Fruit fly (Drosophila melanogaster) whole organism, embryonic: ENCODE results near the gene fiz.
A peak's percentile ranks its signal among the peaks of the same experiment; 100 is the strongest.

Experiments used
- Ada2b ChIP-seq: fragments of 200-800 bp; sonication (Bioruptor generic); IDR thresholded peaks from 2 replicates; pipeline ENCODE4 v1.3.6; 2022; ENCODE audit warnings: missing biosample characterization, missing genetic modification characterization
- Antp ChIP-seq: fragments of 200-800 bp; sonication (Bioruptor generic); optimal IDR thresholded peaks from 3 replicates; lab custom pipeline; 2016; ENCODE audit warnings: missing biosample characterization, missing genetic modification characterization
- Awh ChIP-seq: fragments of 200-800 bp; sonication (Bioruptor generic); IDR thresholded peaks from 2 replicates; pipeline ENCODE4, ENCODE4 v1.3.6; 2022; ENCODE audit warnings: missing biosample characterization, missing genetic modification characterization
- B-H1 ChIP-seq: fragments of 200-800 bp; sonication (Bioruptor generic); IDR thresholded peaks from 3 replicates; pipeline ENCODE4 v1.3.6; 2022; ENCODE audit warnings: missing biosample characterization, missing genetic modification characterization
- CG10543 ChIP-seq: fragments of 200-800 bp; sonication (Bioruptor generic); optimal IDR thresholded peaks from 3 replicates; lab custom pipeline; 2017; ENCODE audit warnings: missing biosample characterization, mild to moderate bottlenecking, missing genetic modification characterization, moderate library complexity
- CG12219 ChIP-seq: fragments of 200-800 bp; sonication (Bioruptor generic); optimal IDR thresholded peaks from 3 replicates; lab custom pipeline; 2018; ENCODE audit warnings: missing biosample characterization, mild to moderate bottlenecking, missing genetic modification characterization
- CG1233 ChIP-seq: fragments of 200-800 bp; sonication (Bioruptor generic); optimal IDR thresholded peaks from 4 replicates; lab custom pipeline; 2018; ENCODE audit warnings: missing biosample characterization, mild to moderate bottlenecking, missing genetic modification characterization
- CG14441 ChIP-seq: fragments of 200-800 bp; sonication (Bioruptor generic); IDR thresholded peaks from 2 replicates; pipeline ENCODE4 v1.3.6; 2022; ENCODE audit warnings: missing biosample characterization, missing genetic modification characterization
- CG14860 ChIP-seq: fragments of 200-800 bp; sonication (Bioruptor generic); IDR thresholded peaks from 3 replicates; pipeline ENCODE4 v1.3.6; 2022; ENCODE audit warnings: missing biosample characterization, missing genetic modification characterization; ENCODE audit not compliant: partially characterized antibody
- CG15073 ChIP-seq: fragments of 200-800 bp; sonication (Bioruptor generic); optimal IDR thresholded peaks from 2 replicates; lab custom pipeline; 2016; ENCODE audit warnings: missing biosample characterization, missing genetic modification characterization
- CG1832 ChIP-seq: fragments of 200-800 bp; sonication (Bioruptor generic); optimal IDR thresholded peaks from 2 replicates; lab custom pipeline; 2017; ENCODE audit warnings: missing biosample characterization, mild to moderate bottlenecking, missing genetic modification characterization, inconsistent platforms
- CG18476 ChIP-seq: fragments of 200-800 bp; sonication (Bioruptor generic); optimal IDR thresholded peaks from 2 replicates; lab custom pipeline; 2016; ENCODE audit warnings: missing biosample characterization, mild to moderate bottlenecking, missing genetic modification characterization
- CG3838 ChIP-seq: fragments of 200-800 bp; sonication (Bioruptor generic); optimal IDR thresholded peaks from 3 replicates; lab custom pipeline; 2016; ENCODE audit warnings: missing biosample characterization, missing genetic modification characterization
- CG4360 ChIP-seq: fragments of 200-800 bp; sonication (Bioruptor generic); IDR thresholded peaks from 2 replicates; pipeline ENCODE4 v1.3.6; 2022; ENCODE audit warnings: missing biosample characterization, missing genetic modification characterization
- CG7372 ChIP-seq: fragments of 200-800 bp; sonication (Bioruptor generic); IDR thresholded peaks from 2 replicates; pipeline ENCODE4 v1.3.6; 2022; ENCODE audit warnings: missing biosample characterization, missing genetic modification characterization
- CG8765 ChIP-seq: fragments of 200-800 bp; sonication (Bioruptor generic); IDR thresholded peaks from 2 replicates; pipeline ENCODE4 v1.3.6; 2022; ENCODE audit warnings: missing biosample characterization, missing genetic modification characterization
- E2f1 ChIP-seq: fragments of 200-800 bp; sonication (Bioruptor generic); IDR thresholded peaks from 2 replicates; pipeline ENCODE4 v1.3.6; 2022; ENCODE audit warnings: missing biosample characterization, missing genetic modification characterization
- Hand ChIP-seq: fragments of 200-800 bp; sonication (Bioruptor generic); optimal IDR thresholded peaks from 2 replicates; lab custom pipeline; 2017; ENCODE audit warnings: mild to moderate bottlenecking, missing biosample characterization, missing genetic modification reagents, missing genetic modification characterization
- Hmr ChIP-seq: fragments of 200-800 bp; sonication (Bioruptor generic); optimal IDR thresholded peaks from 3 replicates; lab custom pipeline; 2017; ENCODE audit warnings: mild to moderate bottlenecking, missing biosample characterization, missing genetic modification reagents, missing genetic modification characterization
- Hr39 ChIP-seq: fragments of >200 bp; optimal IDR thresholded peaks from 2 replicates; lab custom pipeline; 2017
- Mad ChIP-seq: fragments of 200-800 bp; sonication (Bioruptor generic); optimal IDR thresholded peaks from 2 replicates; lab custom pipeline; 2016; ENCODE audit warnings: missing biosample characterization, missing genetic modification characterization
- NfI ChIP-seq: fragments of 200-800 bp; sonication (Bioruptor generic); optimal IDR thresholded peaks from 3 replicates; lab custom pipeline; 2018; ENCODE audit warnings: missing biosample characterization, mild to moderate bottlenecking, missing genetic modification characterization, moderate library complexity
- Oli ChIP-seq: fragments of 200-800 bp; sonication (Bioruptor generic); optimal IDR thresholded peaks from 2 replicates; lab custom pipeline; 2018; ENCODE audit warnings: missing biosample characterization, mild to moderate bottlenecking, missing genetic modification characterization, moderate library complexity
- Opbp ChIP-seq: fragments of 200-800 bp; sonication (Bioruptor generic); IDR thresholded peaks from 3 replicates; pipeline ENCODE4 v1.3.6; 2022; ENCODE audit warnings: missing biosample characterization, missing genetic modification characterization; ENCODE audit not compliant: partially characterized antibody
- Optix ChIP-seq: fragments of 200-800 bp; sonication (Bioruptor generic); IDR thresholded peaks from 3 replicates; pipeline ENCODE4 v1.3.6; 2022; ENCODE audit warnings: missing biosample characterization, missing genetic modification characterization
- Trl ChIP-seq, 3 experiments: fragments of >200 bp in 2 of 3; fragments of 200-800 bp in 1 of 3; sonication (Bioruptor generic) in 1 of 3; optimal IDR thresholded peaks; 2 replicates in 1 of 3; 3 replicates in 2 of 3; lab custom pipeline; 2016 to 2017; ENCODE audit warnings: missing biosample characterization in 1 of 3, missing genetic modification characterization in 1 of 3
- YL-1 ChIP-seq: fragments of 200-800 bp; sonication (Bioruptor generic); optimal IDR thresholded peaks from 3 replicates; lab custom pipeline; 2017; ENCODE audit warnings: missing biosample characterization, mild to moderate bottlenecking, missing genetic modification characterization
- ara ChIP-seq: fragments of 200-800 bp; sonication (Bioruptor generic); IDR thresholded peaks from 2 replicates; pipeline ENCODE4 v1.3.6; 2022; ENCODE audit warnings: missing biosample characterization, missing genetic modification characterization
- az2 ChIP-seq: fragments of 200-800 bp; sonication (Bioruptor generic); optimal IDR thresholded peaks from 3 replicates; lab custom pipeline; 2016; ENCODE audit warnings: missing biosample characterization, missing genetic modification characterization
- cg ChIP-seq: fragments of 200-800 bp; sonication (Bioruptor generic); optimal IDR thresholded peaks from 3 replicates; lab custom pipeline; 2019; ENCODE audit warnings: missing biosample characterization, mild to moderate bottlenecking, missing genetic modification characterization, moderate library complexity
- disco-r ChIP-seq: fragments of 200-800 bp; sonication (Bioruptor generic); optimal IDR thresholded peaks from 2 replicates; lab custom pipeline; 2016; ENCODE audit warnings: missing biosample characterization, missing genetic modification characterization
- dmrt11E ChIP-seq: fragments of 200-800 bp; sonication (Bioruptor generic); optimal IDR thresholded peaks from 3 replicates; lab custom pipeline; 2018; ENCODE audit warnings: missing biosample characterization, mild to moderate bottlenecking, missing genetic modification characterization, moderate library complexity
- esg ChIP-seq: fragments of 200-800 bp; sonication (Bioruptor generic); conservative IDR thresholded peaks from 2 replicates; pipeline ENCODE4 v1.3.6; 2022; ENCODE audit warnings: missing biosample characterization, missing genetic modification characterization
- fru ChIP-seq: fragments of >200 bp; optimal IDR thresholded peaks from 2 replicates; lab custom pipeline; 2017
- h ChIP-seq: fragments of >200 bp; optimal IDR thresholded peaks from 2 replicates; lab custom pipeline; 2017
- lmd ChIP-seq: fragments of 200-800 bp; sonication (Bioruptor generic); IDR thresholded peaks from 2 replicates; pipeline ENCODE4 v1.3.6; 2022; ENCODE audit warnings: missing biosample characterization, missing genetic modification characterization
- lov ChIP-seq, 2 experiments: fragments of 200-800 bp in 1 of 2; fragments of >200 bp in 1 of 2; sonication (Bioruptor generic) in 1 of 2; IDR thresholded peaks in 1 of 2; optimal IDR thresholded peaks in 1 of 2; 2 replicates in 1 of 2; 3 replicates in 1 of 2; pipeline versions ENCODE4 v1.3.6 to Lab custom; 2017 to 2022; ENCODE audit warnings: missing biosample characterization in 1 of 2, missing genetic modification characterization in 1 of 2
- mld ChIP-seq: fragments of 200-800 bp; sonication (Bioruptor generic); IDR thresholded peaks from 3 replicates; pipeline ENCODE4 v1.3.6; 2022; ENCODE audit warnings: missing biosample characterization, missing genetic modification characterization; ENCODE audit not compliant: partially characterized antibody
- rib ChIP-seq: fragments of 200-800 bp; sonication (Bioruptor generic); IDR thresholded peaks from 2 replicates; pipeline ENCODE4 v1.3.6; 2022; ENCODE audit warnings: missing biosample characterization, missing genetic modification characterization
- sd ChIP-seq: fragments of 200-800 bp; sonication (Bioruptor generic); optimal IDR thresholded peaks from 3 replicates; lab custom pipeline; 2018; ENCODE audit warnings: missing biosample characterization, mild to moderate bottlenecking, missing genetic modification characterization, moderate library complexity
- sens ChIP-seq: fragments of 200-800 bp; sonication (Bioruptor generic); peaks from one replicate; lab custom pipeline; 2016; ENCODE audit warnings: missing biosample characterization, missing genetic modification characterization
- stwl ChIP-seq: fragments of 200-800 bp; sonication (Bioruptor generic); optimal IDR thresholded peaks from 3 replicates; lab custom pipeline; 2018; ENCODE audit warnings: missing biosample characterization, mild to moderate bottlenecking, missing genetic modification characterization, moderate library complexity
- sug ChIP-seq: fragments of 200-800 bp; optimal IDR thresholded peaks from 2 replicates; lab custom pipeline; 2019; ENCODE audit warnings: missing biosample characterization, mild to moderate bottlenecking, missing genetic modification characterization, moderate library complexity
- trh ChIP-seq: fragments of 200-800 bp; sonication (Bioruptor generic); optimal IDR thresholded peaks from 2 replicates; lab custom pipeline; 2016; ENCODE audit warnings: missing biosample characterization, missing genetic modification characterization
- usp ChIP-seq: fragments of >200 bp; optimal IDR thresholded peaks from 2 replicates; lab custom pipeline; 2017; ENCODE audit warnings: missing biosample characterization, missing genetic modification characterization
- vnd ChIP-seq: fragments of 200-800 bp; sonication (Bioruptor generic); IDR thresholded peaks from 3 replicates; pipeline ENCODE4 v1.3.6; 2022; ENCODE audit warnings: missing biosample characterization, missing genetic modification characterization; ENCODE audit not compliant: partially characterized antibody
- wdn ChIP-seq: fragments of 200-800 bp; sonication (Bioruptor generic); IDR thresholded peaks from 2 replicates; pipeline ENCODE4 v1.3.6; 2022; ENCODE audit warnings: missing biosample characterization, missing genetic modification characterization
- zf30C ChIP-seq: fragments of 200-800 bp; sonication (Bioruptor generic); optimal IDR thresholded peaks from 3 replicates; lab custom pipeline; 2018; ENCODE audit warnings: missing biosample characterization, mild to moderate bottlenecking, missing genetic modification characterization

fiz gene

DNA sequence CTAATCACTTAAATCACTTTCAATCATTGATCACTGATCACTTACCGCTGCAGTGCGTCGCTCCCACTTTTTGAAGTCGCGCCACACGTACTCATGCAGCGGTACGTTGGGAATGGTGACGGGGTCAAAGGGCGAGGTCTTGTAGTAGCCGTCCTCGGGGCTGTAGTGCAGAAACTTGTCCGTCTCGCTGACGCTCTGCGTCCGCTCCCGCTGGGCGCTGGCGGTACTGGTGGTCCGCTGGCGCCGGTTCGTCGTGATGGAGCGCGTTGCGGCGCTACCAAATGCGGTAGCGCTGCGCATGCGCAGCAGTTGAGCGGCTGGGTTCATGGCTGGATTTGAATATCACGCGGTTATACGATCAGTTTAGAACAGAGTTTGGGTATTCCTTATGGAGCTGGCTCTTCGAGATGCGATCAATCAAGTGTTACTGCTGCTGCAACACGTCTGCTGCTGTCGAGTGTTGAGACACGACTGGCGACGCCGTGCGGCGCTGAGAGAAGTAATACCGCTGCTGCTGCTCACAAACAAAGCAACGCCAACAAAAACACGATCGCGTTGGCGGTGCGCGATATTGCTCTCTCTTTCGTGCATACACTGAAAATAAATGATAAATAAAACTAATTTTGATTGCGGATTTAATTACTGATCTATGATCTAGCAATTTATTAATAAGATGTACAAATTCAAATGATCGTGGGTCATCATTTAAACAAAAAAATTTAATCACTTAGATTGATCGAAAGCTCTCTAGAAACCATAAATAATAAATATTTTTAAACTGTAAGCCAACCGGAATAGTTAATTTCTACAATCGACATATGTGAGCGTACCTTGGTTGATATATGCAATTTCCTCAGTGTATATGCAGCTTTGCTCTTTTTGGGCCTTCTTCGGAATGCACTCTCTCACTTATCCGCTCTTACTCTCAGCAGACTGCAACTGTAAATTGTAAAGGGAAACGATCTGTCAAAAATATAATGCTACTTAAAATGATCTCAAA is 41.1 kb upstream of the fiz start (continued):
- TF ChIP-seq stwl (tag; lab: Kevin White, UChicago) (peak; percentile 41), YL-1 (GFP tag; lab: Kevin White, UChicago) (peak; percentile 78), CG12219 (GFP tag; lab: Kevin White, UChicago) (peak; percentile 94), NfI (peak; percentile 89), Hand (GFP tag; lab: Kevin White, UChicago) (peak; percentile 71), esg (GFP tag; lab: Robert Waterston, UW) (peak; percentile 92), dmrt11E (peak; percentile 98), Awh (GFP tag; lab: Robert Waterston, UW) (peak; percentile 90), lmd (GFP tag; lab: Robert Waterston, UW) (peak; percentile 93), Trl (optimal IDR thresholded peaks at IDR 0.05; lab: Kevin White, UChicago) (peak; percentile 2 to 55), Trl (GFP tag; optimal IDR thresholded peaks at IDR 0.05; lab: Kevin White, UChicago) (peak; percentile 85), CG14441 (GFP tag; lab: Robert Waterston, UW) (peak; percentile 83), CG3838 (GFP tag; lab: Kevin White, UChicago) (peak; percentile 76), CG4360 (GFP tag; lab: Robert Waterston, UW) (peak; percentile 81), Mad (GFP tag; lab: Kevin White, UChicago) (peak; percentile 85), rib (no peak), Ada2b (GFP tag; lab: Robert Waterston, UW) (peak; percentile 82), trh (GFP tag; lab: Kevin White, UChicago) (peak; percentile 90), Oli (peak; percentile 97), sens (peak; percentile 99), CG10543 (GFP tag; lab: Kevin White, UChicago) (peak; percentile 77), sug (tag; lab: Kevin White, UChicago) (peak; percentile 79), Optix (peak; percentile 59; the same call in 1 of the 3 replicates), CG8765 (GFP tag; lab: Robert Waterston, UW) (peak; percentile 78), CG1233 (GFP tag; lab: Kevin White, UChicago) (peak; percentile 92), cg (GFP tag; lab: Kevin White, UChicago) (no peak), CG14860 (GFP tag; lab: Robert Waterston, UW) (no peak), zf30C (GFP tag; lab: Kevin White, UChicago) (peak; percentile 98), az2 (GFP tag; lab: Kevin White, UChicago) (peak; percentile 94), CG15073 (GFP tag; lab: Kevin White, UChicago) (peak; percentile 63), CG18476 (GFP tag; lab: Kevin White, UChicago) (peak; percentile 93), Hr39 (lab: Kevin White, UChicago) (no peak), wdn (GFP tag; lab: Robert Waterston, UW) (peak; percentile 27; the same call in 1 of the 2 replicates), sd (tag; lab: Kevin White, UChicago) (peak; percentile 82), usp (GFP tag; lab: Kevin White, UChicago) (no peak), CG1832 (GFP tag; lab: Kevin White, UChicago) (peak; percentile 42), h (lab: Kevin White, UChicago) (no peak), Opbp (GFP tag; lab: Robert Waterston, UW) (peak; percentile 58; the same call in 1 of the 3 replicates), ara (GFP tag; lab: Robert Waterston, UW) (peak; percentile 91), Hmr (GFP tag; lab: Kevin White, UChicago) (peak; percentile 84), disco-r (GFP tag; lab: Kevin White, UChicago) (peak; percentile 68), fru (no peak), lov (optimal IDR thresholded peaks at IDR 0.05; lab: Kevin White, UChicago) (no peak), lov (GFP tag; IDR thresholded peaks at IDR 0.05; lab: Robert Waterston, UW) (peak; percentile 85), Antp (peak; percentile 59), E2f1 (GFP tag; lab: Robert Waterston, UW) (peak; percentile 89), CG7372 (peak; percentile 80), B-H1 (GFP tag; lab: Robert Waterston, UW) (peak; percentile 80), vnd (GFP tag; lab: Robert Waterston, UW) (no peak), mld (no peak)
